Fruit fly (Drosophila melanogaster) whole organism, adult: ENCODE data around the gene CG10469.

Experiments used
- CG11617 ChIP-seq: fragments of 200-800 bp; sonication (Bioruptor generic); optimal IDR thresholded peaks from 2 replicates; lab custom pipeline; 2017; ENCODE audit warnings: mild to moderate bottlenecking, missing biosample characterization, missing genetic modification reagents, missing genetic modification characterization
- CG12768 ChIP-seq: fragments of 200-800 bp; sonication (Bioruptor generic); optimal IDR thresholded peaks from 2 replicates; lab custom pipeline; 2017; ENCODE audit warnings: missing biosample characterization, missing genetic modification characterization, mild to moderate bottlenecking, moderate library complexity, missing genetic modification reagents
- CG14711 ChIP-seq: fragments of 200-800 bp; sonication (Bioruptor generic); optimal IDR thresholded peaks from 2 replicates; lab custom pipeline; 2018; ENCODE audit warnings: missing biosample characterization, mild to moderate bottlenecking, missing genetic modification characterization, moderate library complexity
- CG33017 ChIP-seq: fragments of 200-800 bp; sonication (Bioruptor generic); optimal IDR thresholded peaks from 2 replicates; lab custom pipeline; 2018; ENCODE audit warnings: missing biosample characterization, mild to moderate bottlenecking, missing genetic modification characterization, moderate library complexity
- CG7045 ChIP-seq: fragments of 200-800 bp; sonication (Bioruptor generic); optimal IDR thresholded peaks from 2 replicates; lab custom pipeline; 2017; ENCODE audit warnings: missing biosample characterization, mild to moderate bottlenecking, missing genetic modification characterization
- Clk ChIP-seq: fragments of 200-800 bp; sonication (Bioruptor generic); optimal IDR thresholded peaks from 2 replicates; lab custom pipeline; 2017; ENCODE audit warnings: missing biosample characterization, missing genetic modification characterization
- kay ChIP-seq: fragments of 200-800 bp; sonication (Bioruptor generic); peaks from one replicate; lab custom pipeline; 2016; ENCODE audit warnings: missing biosample characterization, missing genetic modification characterization, borderline replicate concordance
- ovo ChIP-seq: fragments of 200-800 bp; sonication (Bioruptor generic); optimal IDR thresholded peaks from 2 replicates; lab custom pipeline; 2016; ENCODE audit warnings: missing biosample characterization, missing genetic modification characterization
- tj ChIP-seq: fragments of 200-800 bp; sonication (Bioruptor generic); optimal IDR thresholded peaks from 3 replicates; lab custom pipeline; 2017; ENCODE audit warnings: missing biosample characterization, mild to moderate bottlenecking, missing genetic modification characterization, moderate library complexity

DNA sequence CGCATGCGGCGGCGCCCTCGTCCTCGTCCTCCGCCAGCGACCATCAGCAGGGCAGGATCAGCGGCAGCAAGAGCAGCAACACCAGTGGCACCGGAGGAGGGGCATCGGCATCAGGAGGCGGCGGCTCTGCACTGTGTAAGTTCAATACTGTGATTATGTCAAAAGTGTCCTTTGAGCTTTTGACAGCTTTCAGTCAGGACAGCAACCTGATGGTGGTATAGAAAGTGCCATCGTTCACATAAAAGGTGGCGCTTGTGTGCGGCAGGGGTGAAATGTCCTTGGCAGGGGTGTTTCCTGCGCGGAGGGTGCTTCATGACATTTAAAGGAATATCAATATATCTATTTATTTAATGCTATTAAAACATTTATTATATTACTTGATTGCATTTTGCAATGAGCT, 10.5 kb upstream of the CG10469 start:
- no peak for TF ChIP-seq ovo (GFP tag; lab: Kevin White, UChicago)
- TF ChIP-seq kay (GFP tag; lab: Kevin White, UChicago) = no peak
- TF ChIP-seq tj (GFP tag; lab: Kevin White, UChicago) = no peak
- no peak for TF ChIP-seq CG12768
- no peak for TF ChIP-seq CG7045 (GFP tag; lab: Kevin White, UChicago)
- TF ChIP-seq CG14711 = no peak
- no peak for TF ChIP-seq CG11617 (GFP tag; lab: Kevin White, UChicago)
- no peak for TF ChIP-seq CG33017 (tag; lab: Kevin White, UChicago)
- TF ChIP-seq Clk = no peak
